Worm (Caenorhabditis elegans) whole organism, L3 larva: ENCODE measurements around the gene csn-5.

ENCODE experiments used
- R02D3.7 ChIP-seq: fragments of 150-350 bp; optimal IDR thresholded peaks from 2 replicates; lab custom pipeline; 2014; ENCODE audit warnings: missing biosample characterization, missing genetic modification characterization
- ZK546.5 ChIP-seq: sonication (generic microtip); optimal IDR thresholded peaks from 2 replicates; lab custom pipeline; 2017; ENCODE audit warnings: missing biosample characterization, missing genetic modification characterization
- ama-1 ChIP-seq: fragments of 150-350 bp; optimal IDR thresholded peaks from 2 replicates; lab custom pipeline; 2018
- ceh-16 ChIP-seq: sonication (generic microtip); optimal IDR thresholded peaks from 2 replicates; lab custom pipeline; 2017; ENCODE audit warnings: missing biosample characterization, missing genetic modification characterization
- ceh-28 ChIP-seq: fragments of 150-350 bp; optimal IDR thresholded peaks from 2 replicates; lab custom pipeline; 2014; ENCODE audit warnings: missing biosample characterization, missing genetic modification reagents, missing genetic modification characterization
- daf-12 ChIP-seq: fragments of 150-350 bp; optimal IDR thresholded peaks from 2 replicates; lab custom pipeline; 2014; ENCODE audit warnings: missing biosample characterization, missing genetic modification reagents, missing genetic modification characterization
- egl-27 ChIP-seq: sonication (generic microtip); optimal IDR thresholded peaks from 4 replicates; lab custom pipeline; 2017; ENCODE audit warnings: missing biosample characterization, missing genetic modification reagents, missing genetic modification characterization
- egl-5 ChIP-seq: fragments of 150-350 bp; optimal IDR thresholded peaks from 2 replicates; lab custom pipeline; 2017; ENCODE audit warnings: missing biosample characterization, missing genetic modification reagents, missing genetic modification characterization, inconsistent platforms
- elt-1 ChIP-seq: fragments of 150-350 bp; optimal IDR thresholded peaks from 2 replicates; lab custom pipeline; 2014; ENCODE audit warnings: missing biosample characterization, missing genetic modification characterization
- elt-2 ChIP-seq: sonication (generic microtip); optimal IDR thresholded peaks from 2 replicates; lab custom pipeline; 2016; ENCODE audit warnings: missing genetic modification reagents, mild to moderate bottlenecking, missing genetic modification characterization, missing compliant biosample characterization
- elt-3 ChIP-seq, 3 experiments: fragments of 150-350 bp in 1 of 3; sonication (generic microtip) in 2 of 3; optimal IDR thresholded peaks; 2 replicates in 2 of 3; 4 replicates in 1 of 3; lab custom pipeline; 2014 to 2017; ENCODE audit warnings: missing biosample characterization in 3 of 3, missing genetic modification characterization in 3 of 3
- fkh-10 ChIP-seq: sonication (generic microtip); optimal IDR thresholded peaks from 2 replicates; lab custom pipeline; 2017; ENCODE audit warnings: missing biosample characterization, missing genetic modification reagents, missing genetic modification characterization
- fkh-2 ChIP-seq: fragments of 150-350 bp; optimal IDR thresholded peaks from 2 replicates; lab custom pipeline; 2014; ENCODE audit warnings: missing biosample characterization, missing genetic modification reagents, missing genetic modification characterization
- fos-1 ChIP-seq: fragments of 150-350 bp; optimal IDR thresholded peaks from 2 replicates; lab custom pipeline; 2014; ENCODE audit warnings: missing biosample characterization, missing genetic modification characterization
- hmg-11 ChIP-seq: sonication (generic microtip); optimal IDR thresholded peaks from 2 replicates; lab custom pipeline; 2016; ENCODE audit warnings: missing genetic modification characterization, missing compliant biosample characterization
- jun-1 ChIP-seq: fragments of 150-350 bp; optimal IDR thresholded peaks from 2 replicates; lab custom pipeline; 2014; ENCODE audit warnings: missing biosample characterization, missing genetic modification reagents, missing genetic modification characterization
- lin-15B ChIP-seq: fragments of 150-350 bp; optimal IDR thresholded peaks from 2 replicates; lab custom pipeline; 2014; ENCODE audit warnings: missing biosample characterization, missing genetic modification characterization
- mdl-1 ChIP-seq: fragments of 150-350 bp; optimal IDR thresholded peaks from 2 replicates; lab custom pipeline; 2014; ENCODE audit warnings: missing biosample characterization, missing genetic modification characterization
- mml-1 ChIP-seq: fragments of 150-350 bp; sonication (generic microtip); optimal IDR thresholded peaks from 3 replicates; lab custom pipeline; 2014; ENCODE audit warnings: missing biosample characterization, missing genetic modification characterization
- nfya-1 ChIP-seq: sonication (generic microtip); optimal IDR thresholded peaks from 2 replicates; lab custom pipeline; 2017; ENCODE audit warnings: missing genetic modification characterization, mild to moderate bottlenecking, missing compliant biosample characterization, antibody characterized with exemption, moderate library complexity; ENCODE audit not compliant: insufficient read depth
- nhr-12 ChIP-seq: fragments of 150-350 bp; optimal IDR thresholded peaks from 2 replicates; lab custom pipeline; 2014; ENCODE audit warnings: missing biosample characterization, missing genetic modification characterization
- nhr-23 ChIP-seq: fragments of 150-350 bp; optimal IDR thresholded peaks from 2 replicates; lab custom pipeline; 2014; ENCODE audit warnings: missing biosample characterization, missing genetic modification reagents, missing genetic modification characterization
- nhr-237 ChIP-seq: fragments of 150-350 bp; optimal IDR thresholded peaks from 2 replicates; lab custom pipeline; 2014; ENCODE audit warnings: missing biosample characterization, missing genetic modification characterization
- nhr-25 ChIP-seq: sonication (generic microtip); optimal IDR thresholded peaks from 2 replicates; lab custom pipeline; 2017; ENCODE audit warnings: missing biosample characterization, missing genetic modification characterization
- nhr-28 ChIP-seq: fragments of 150-350 bp; optimal IDR thresholded peaks from 2 replicates; lab custom pipeline; 2014; ENCODE audit warnings: missing biosample characterization, missing genetic modification characterization
- nhr-67 ChIP-seq: fragments of 150-350 bp; optimal IDR thresholded peaks from 2 replicates; lab custom pipeline; 2014; ENCODE audit warnings: missing biosample characterization, missing genetic modification characterization
- nhr-77 ChIP-seq: fragments of 150-350 bp; optimal IDR thresholded peaks from 2 replicates; lab custom pipeline; 2014; ENCODE audit warnings: missing biosample characterization, missing genetic modification characterization
- pha-4 ChIP-seq: fragments of 150-350 bp; optimal IDR thresholded peaks from 2 replicates; lab custom pipeline; 2014; ENCODE audit warnings: missing biosample characterization, missing genetic modification reagents, missing genetic modification characterization
- pqm-1 ChIP-seq: fragments of 150-350 bp; optimal IDR thresholded peaks from 2 replicates; lab custom pipeline; 2017; ENCODE audit warnings: missing biosample characterization, missing genetic modification characterization, inconsistent platforms
- sea-2 ChIP-seq: fragments of 150-350 bp; sonication (generic microtip); optimal IDR thresholded peaks from 4 replicates; lab custom pipeline; 2014; ENCODE audit warnings: missing biosample characterization, missing genetic modification reagents, missing genetic modification characterization
- skn-1 ChIP-seq: fragments of 150-350 bp; optimal IDR thresholded peaks from 2 replicates; lab custom pipeline; 2014; ENCODE audit warnings: missing biosample characterization, missing genetic modification characterization
- snpc-4 ChIP-seq: fragments of 150-350 bp; optimal IDR thresholded peaks from 2 replicates; lab custom pipeline; 2014; ENCODE audit warnings: missing biosample characterization, missing genetic modification characterization
- tbx-2 ChIP-seq: sonication (generic microtip); optimal IDR thresholded peaks from 2 replicates; lab custom pipeline; 2016; ENCODE audit warnings: mild to moderate bottlenecking, missing genetic modification characterization, missing compliant biosample characterization
- unc-39 ChIP-seq: sonication (generic microtip); optimal IDR thresholded peaks from 4 replicates; lab custom pipeline; 2017; ENCODE audit warnings: missing biosample characterization, missing genetic modification characterization
- unc-62 ChIP-seq: fragments of 150-350 bp; sonication (generic microtip); optimal IDR thresholded peaks from 4 replicates; lab custom pipeline; 2014; ENCODE audit warnings: missing biosample characterization, missing genetic modification reagents, missing genetic modification characterization
- zag-1 ChIP-seq: fragments of 150-350 bp; optimal IDR thresholded peaks from 2 replicates; lab custom pipeline; 2014; ENCODE audit warnings: missing biosample characterization, missing genetic modification characterization
- ztf-11 ChIP-seq: fragments of 150-350 bp; optimal IDR thresholded peaks from 2 replicates; lab custom pipeline; 2014; ENCODE audit warnings: missing biosample characterization, missing genetic modification characterization
- ztf-4 ChIP-seq: fragments of 150-350 bp; optimal IDR thresholded peaks from 2 replicates; lab custom pipeline; 2014; ENCODE audit warnings: missing biosample characterization, missing genetic modification characterization

The csn-5 gene

ce11 chrIV:5674435-5674834, 25.1 kb downstream of the csn-5 start, which contains the start of gene srd-5:
Gene srd-5, minus strand, starts transcription at chrIV:5674535.
- TF ChIP-seq hmg-11 (no peak), nhr-23 (tag; lab: Kevin White, UChicago) (no peak), egl-27 (tag; lab: Kevin White, UChicago) (no peak), elt-1 (tag; lab: Kevin White, UChicago) (no peak), skn-1 (tag; lab: Kevin White, UChicago) (no peak), nhr-67 (tag; lab: Kevin White, UChicago) (no peak), R02D3.7 (tag; lab: Kevin White, UChicago) (no peak), elt-3 (tag; optimal IDR thresholded peaks at IDR 0.05; lab: Kevin White, UChicago) (no peak), pha-4 (no peak), lin-15B (tag; lab: Kevin White, UChicago) (no peak), ztf-11 (tag; lab: Kevin White, UChicago) (no peak), nhr-77 (no peak), jun-1 (tag; lab: Kevin White, UChicago) (no peak)
- TF ChIP-seq, all 47 proteins: peak for 0

- TF ChIP-seq snpc-4 (tag; lab: Kevin White, UChicago) (no peak), daf-12 (tag; lab: Kevin White, UChicago) (no peak), nhr-237 (tag; lab: Kevin White, UChicago) (no peak), fkh-10 (no peak), ztf-4 (tag; lab: Kevin White, UChicago) (no peak), ceh-16 (tag; lab: Kevin White, UChicago) (no peak), ceh-28 (no peak), nfya-1 (tag; lab: Kevin White, UChicago) (no peak), unc-39 (tag; lab: Kevin White, UChicago) (no peak), fkh-2 (no peak), unc-62 (GFP tag; lab: Kevin White, UChicago) (no peak), egl-5 (tag; lab: Kevin White, UChicago) (no peak), ZK546.5 (tag; lab: Kevin White, UChicago) (no peak), sea-2 (GFP tag; lab: Kevin White, UChicago) (no peak), lin-15B (tag; lab: Kevin White, UChicago) (no peak), fos-1 (no peak), mml-1 (tag; lab: Kevin White, UChicago) (no peak), elt-1 (tag; lab: Kevin White, UChicago) (no peak)
Measured at ce11 chrIV:5678044-5678443, 28.7 kb downstream of the csn-5 start, which contains the start of gene C55C3.4. Gene C55C3.4, minus strand, starts transcription at chrIV:5678144.

ce11 chrIV:5682547-5683234, 33.4 kb downstream of the csn-5 start, which contains the start of the genes C55C3.7 and C55C3.6:
Gene C55C3.7, minus strand, starts transcription at chrIV:5682647.
Gene C55C3.6, plus strand, starts transcription at chrIV:5683184.
- no peak for TF ChIP-seq unc-39 (tag; lab: Kevin White, UChicago)
- TF ChIP-seq mdl-1 (tag; lab: Kevin White, UChicago), result no peak
- no peak for TF ChIP-seq jun-1 (tag; lab: Kevin White, UChicago)
- no peak for TF ChIP-seq nhr-23 (tag; lab: Kevin White, UChicago)
- no peak for TF ChIP-seq pqm-1 (tag; lab: Kevin White, UChicago)
- no peak for TF ChIP-seq nhr-237 (tag; lab: Kevin White, UChicago)
- TF ChIP-seq elt-2 (tag; lab: Kevin White, UChicago), result no peak
- TF ChIP-seq fos-1, result no peak
- TF ChIP-seq nhr-77, result no peak
- TF ChIP-seq nhr-12, result no peak
- no peak for TF ChIP-seq tbx-2 (tag; lab: Kevin White, UChicago)
- TF ChIP-seq nhr-25, result no peak
- no peak for TF ChIP-seq nhr-28
- TF ChIP-seq ama-1 (lab: Kevin White, UChicago), result no peak
- no peak for TF ChIP-seq zag-1 (tag; lab: Kevin White, UChicago)
- TF ChIP-seq skn-1 (tag; lab: Kevin White, UChicago), result no peak
